Worm (Caenorhabditis elegans): ENCODE measurements around the gene srd-34.

srd-34 gene

DNA sequence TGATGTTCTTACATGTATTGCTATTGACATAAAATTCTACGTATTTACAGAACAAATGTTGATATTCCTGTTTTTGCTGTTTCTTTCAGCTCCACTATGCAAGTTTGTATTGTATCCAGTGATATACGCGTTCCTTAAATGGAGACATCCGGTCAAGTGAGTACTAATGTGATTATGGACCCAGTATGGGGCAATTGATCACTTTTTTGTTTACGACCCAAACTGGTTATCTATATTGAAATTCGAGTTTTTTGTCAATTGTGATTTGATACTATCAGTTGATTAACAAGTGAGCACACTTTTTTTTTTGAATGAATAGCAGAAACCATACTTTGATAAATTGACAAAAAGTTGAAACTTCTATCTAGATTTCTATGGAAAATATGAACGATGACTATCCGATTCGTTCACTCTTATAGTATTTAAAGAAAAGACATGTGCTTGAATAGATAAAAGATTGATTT, 33.0 kb upstream of the srd-34 start, which contains the start of gene T21C9.6:
T21C9.6 (plus strand) TSS at position 51 of the 464 bp plus-strand sequence.
- no peak for TF ChIP-seq daf-12 (tag; optimal IDR thresholded peaks at IDR 0.05)
- no peak for TF ChIP-seq sea-2 (GFP tag; optimal IDR thresholded peaks at IDR 0.05)
- peak; percentile 52 for TF ChIP-seq elt-2 (tag; optimal IDR thresholded peaks at IDR 0.05)
- TF ChIP-seq pqm-1 (tag; optimal IDR thresholded peaks at IDR 0.05), result peak; percentile 26

DNA sequence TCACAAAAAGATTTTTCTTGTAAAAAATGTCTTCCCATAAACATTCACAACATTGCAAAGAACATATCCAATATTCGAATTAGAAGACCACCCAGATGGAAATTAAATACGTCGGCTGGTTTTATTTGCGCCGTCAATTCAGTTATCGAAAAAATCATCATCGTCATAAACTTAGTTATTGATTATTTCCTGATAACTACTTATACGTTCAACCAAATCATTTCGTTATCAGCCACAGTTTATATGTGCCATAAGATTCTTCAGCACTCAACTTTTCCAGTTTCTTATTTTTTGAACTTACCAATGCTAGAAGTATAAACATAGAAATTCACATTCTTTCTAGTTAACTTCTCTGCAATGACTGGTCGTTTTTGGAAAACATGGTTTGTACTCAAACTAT, 31.8 kb upstream of the srd-34 start:
- peak; percentile 25 for TF ChIP-seq ceh-28 (tag; optimal IDR thresholded peaks at IDR 0.05)
- TF ChIP-seq pha-4 (tag; optimal IDR thresholded peaks at IDR 0.05), result peak; percentile 19
- no peak for TF ChIP-seq nhr-237 (tag; optimal IDR thresholded peaks at IDR 0.05)
- TF ChIP-seq elt-2 (tag; optimal IDR thresholded peaks at IDR 0.05), result peak; percentile 84
- TF ChIP-seq pqm-1 (tag; optimal IDR thresholded peaks at IDR 0.05), result peak; percentile 56

DNA sequence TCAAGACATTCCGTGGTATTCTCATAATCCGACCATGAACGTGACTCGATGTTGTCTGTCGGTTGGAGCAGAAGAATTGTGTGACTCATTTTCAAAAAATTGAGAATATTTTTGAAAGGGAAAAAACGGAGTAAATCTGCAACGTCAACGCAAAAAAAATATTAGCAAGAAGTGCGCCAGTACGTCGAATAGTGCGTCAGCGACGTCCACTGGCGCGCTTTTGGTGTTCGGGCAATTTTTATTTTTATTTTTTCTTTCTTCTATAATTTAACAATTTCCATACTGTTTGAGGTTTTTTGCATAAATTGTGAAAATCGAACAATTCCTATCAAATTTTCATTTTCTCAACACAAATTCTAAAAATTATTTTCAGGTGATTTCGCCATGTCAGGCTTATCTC, 30.1 kb upstream of the srd-34 start, which contains the start of the genes erh-1 and lpd-9:
erh-1 (minus strand) TSS at position 204 of the 400 bp plus-strand sequence.
lpd-9 (plus strand) TSS at position 368 of the 400 bp plus-strand sequence.
- TF ChIP-seq nhr-25 (tag; optimal IDR thresholded peaks at IDR 0.05) (peak; percentile 33), pha-4 (tag; optimal IDR thresholded peaks at IDR 0.05) (no peak), nhr-77 (tag; optimal IDR thresholded peaks at IDR 0.05) (no peak), unc-39 (tag; optimal IDR thresholded peaks at IDR 0.05) (no peak), elt-2 (tag; optimal IDR thresholded peaks at IDR 0.05) (peak; percentile 60), aly-2 (tag; optimal IDR thresholded peaks at IDR 0.05) (no peak), tbx-2 (tag; optimal IDR thresholded peaks at IDR 0.05) (no peak), mml-1 (tag; optimal IDR thresholded peaks at IDR 0.05) (no peak), ama-1 (optimal IDR thresholded peaks at IDR 0.05) (peak; percentile 27), R02D3.7 (tag; optimal IDR thresholded peaks at IDR 0.05) (peak; percentile 72), skn-1 (tag; optimal IDR thresholded peaks at IDR 0.05) (peak; percentile 7), nhr-76 (tag; optimal IDR thresholded peaks at IDR 0.05) (no peak), hmg-11 (tag; optimal IDR thresholded peaks at IDR 0.05) (peak; percentile 76), ceh-28 (tag; optimal IDR thresholded peaks at IDR 0.05) (peak; percentile 41), elt-1 (tag; optimal IDR thresholded peaks at IDR 0.05) (no peak), jun-1 (tag; optimal IDR thresholded peaks at IDR 0.05) (no peak), nhr-11 (tag; optimal IDR thresholded peaks at IDR 0.05) (no peak), ztf-11 (tag; optimal IDR thresholded peaks at IDR 0.05) (no peak), lin-39 (tag; optimal IDR thresholded peaks at IDR 0.05) (no peak), ZK546.5 (tag; optimal IDR thresholded peaks at IDR 0.05) (no peak), ceh-82 (tag; optimal IDR thresholded peaks at IDR 0.05) (no peak), eor-1 (tag; optimal IDR thresholded peaks at IDR 0.05) (no peak), zag-1 (tag; optimal IDR thresholded peaks at IDR 0.05) (no peak), nhr-23 (tag; optimal IDR thresholded peaks at IDR 0.05) (peak; percentile 88), ztf-4 (tag; optimal IDR thresholded peaks at IDR 0.05) (no peak), nhr-67 (tag; optimal IDR thresholded peaks at IDR 0.05) (no peak), lsy-12 (tag; optimal IDR thresholded peaks at IDR 0.05) (peak; percentile 77), snpc-4 (tag; optimal IDR thresholded peaks at IDR 0.05) (peak; percentile 68), pqm-1 (tag; optimal IDR thresholded peaks at IDR 0.05) (peak; percentile 48), fos-1 (tag; optimal IDR thresholded peaks at IDR 0.05) (no peak), lin-15B (tag; optimal IDR thresholded peaks at IDR 0.05) (peak; percentile 72), fkh-2 (tag; optimal IDR thresholded peaks at IDR 0.05) (no peak), mdl-1 (tag; optimal IDR thresholded peaks at IDR 0.05) (no peak), egl-5 (tag; optimal IDR thresholded peaks at IDR 0.05) (no peak), unc-62 (GFP tag; optimal IDR thresholded peaks at IDR 0.05) (no peak), nfya-1 (tag; optimal IDR thresholded peaks at IDR 0.05; ENCODE audit: insufficient read depth) (peak; percentile 65), ceh-16 (tag; optimal IDR thresholded peaks at IDR 0.05) (no peak), egl-27 (tag; optimal IDR thresholded peaks at IDR 0.05) (no peak), nhr-28 (tag; optimal IDR thresholded peaks at IDR 0.05) (no peak), ceh-9 (tag; optimal IDR thresholded peaks at IDR 0.05) (no peak), nhr-43 (tag; optimal IDR thresholded peaks at IDR 0.05; ENCODE audit: poor library complexity, severe bottlenecking) (peak; percentile 71), fkh-10 (GFP tag; optimal IDR thresholded peaks at IDR 0.05) (no peak), nhr-237 (tag; optimal IDR thresholded peaks at IDR 0.05) (no peak), elt-3 (tag; optimal IDR thresholded peaks at IDR 0.05) (no peak), sea-2 (GFP tag; optimal IDR thresholded peaks at IDR 0.05) (no peak), nhr-12 (tag; optimal IDR thresholded peaks at IDR 0.05) (no peak), daf-12 (tag; optimal IDR thresholded peaks at IDR 0.05) (no peak)
